Fruit fly (Drosophila melanogaster) whole organism, embryonic: ENCODE measurements around the gene Tsp68C.

Experiments used
- Adf1 ChIP-seq: fragments of 200-800 bp; sonication (Bioruptor generic); IDR thresholded peaks from 2 replicates; pipeline ENCODE4 v1.3.6; 2022; ENCODE audit warnings: missing biosample characterization, missing genetic modification characterization
- Aef1 ChIP-seq: fragments of 200-800 bp; sonication (Bioruptor generic); IDR thresholded peaks from 3 replicates; pipeline ENCODE4 v1.3.6; 2022; ENCODE audit warnings: missing biosample characterization, missing genetic modification characterization
- Asciz ChIP-seq: fragments of 200-800 bp; sonication (Bioruptor generic); optimal IDR thresholded peaks from 2 replicates; lab custom pipeline; 2017; ENCODE audit warnings: missing biosample characterization, mild to moderate bottlenecking, missing genetic modification characterization, missing genetic modification reagents
- Atf6 ChIP-seq: fragments of 200-800 bp; sonication (Bioruptor generic); IDR thresholded peaks from 2 replicates; pipeline ENCODE4 v1.3.6; 2022; ENCODE audit warnings: missing biosample characterization, missing genetic modification characterization
- Awh ChIP-seq: fragments of 200-800 bp; sonication (Bioruptor generic); IDR thresholded peaks from 2 replicates; pipeline ENCODE4, ENCODE4 v1.3.6; 2022; ENCODE audit warnings: missing biosample characterization, missing genetic modification characterization
- B-H2 ChIP-seq: fragments of 200-800 bp; sonication (Bioruptor generic); optimal IDR thresholded peaks from 2 replicates; lab custom pipeline; 2018; ENCODE audit warnings: missing biosample characterization, mild to moderate bottlenecking, missing genetic modification characterization
- CG10959 ChIP-seq: fragments of 200-800 bp; sonication (Bioruptor generic); IDR thresholded peaks from 2 replicates; pipeline ENCODE4 v1.3.6; 2022; ENCODE audit warnings: missing biosample characterization, missing genetic modification characterization
- CG11696 ChIP-seq: fragments of 200-800 bp; sonication (Bioruptor generic); IDR thresholded peaks from 2 replicates; pipeline ENCODE4 v1.3.6; 2022; ENCODE audit warnings: missing biosample characterization, missing genetic modification characterization
- CG12071 ChIP-seq: fragments of 200-800 bp; sonication (Bioruptor generic); optimal IDR thresholded peaks from 3 replicates; lab custom pipeline; 2018; ENCODE audit warnings: missing biosample characterization, mild to moderate bottlenecking, missing genetic modification characterization
- CG12769 ChIP-seq: fragments of 200-800 bp; sonication (Bioruptor generic); optimal IDR thresholded peaks from 2 replicates; lab custom pipeline; 2019; ENCODE audit warnings: missing biosample characterization, mild to moderate bottlenecking, missing genetic modification characterization, moderate library complexity
- CG13296 ChIP-seq: fragments of 200-800 bp; sonication (Bioruptor generic); optimal IDR thresholded peaks from 3 replicates; lab custom pipeline; 2018; ENCODE audit warnings: missing biosample characterization, mild to moderate bottlenecking, missing genetic modification characterization
- CG14014 ChIP-seq: fragments of 200-800 bp; sonication (Bioruptor generic); IDR thresholded peaks from 2 replicates; pipeline ENCODE4 v1.3.6; 2022; ENCODE audit warnings: missing biosample characterization, missing genetic modification characterization
- CG1602 ChIP-seq: fragments of 200-800 bp; sonication (Bioruptor generic); optimal IDR thresholded peaks from 3 replicates; lab custom pipeline; 2016; ENCODE audit warnings: missing biosample characterization, missing genetic modification characterization
- CG17361 ChIP-seq: fragments of 200-800 bp; sonication (Bioruptor generic); IDR thresholded peaks from 3 replicates; pipeline ENCODE4 v1.3.6; 2022; ENCODE audit warnings: missing biosample characterization, missing genetic modification characterization
- CG2199 ChIP-seq: fragments of 200-800 bp; sonication (Bioruptor generic); IDR thresholded peaks from 3 replicates; pipeline ENCODE4 v1.3.6; 2022; ENCODE audit warnings: missing biosample characterization, missing genetic modification characterization
- CG3281 ChIP-seq: fragments of 200-800 bp; sonication (Bioruptor generic); optimal IDR thresholded peaks from 3 replicates; lab custom pipeline; 2017; ENCODE audit warnings: missing biosample characterization, mild to moderate bottlenecking, missing genetic modification characterization
- CG42726 ChIP-seq: fragments of 200-800 bp; sonication (Bioruptor generic); IDR thresholded peaks from 2 replicates; pipeline ENCODE4 v1.3.6; 2022; ENCODE audit warnings: missing biosample characterization, missing genetic modification characterization; ENCODE audit not compliant: partially characterized antibody
- CG4617 ChIP-seq: fragments of 200-800 bp; sonication (Bioruptor generic); optimal IDR thresholded peaks from 3 replicates; lab custom pipeline; 2016; ENCODE audit warnings: missing biosample characterization, missing genetic modification characterization, borderline replicate concordance
- CG5180 ChIP-seq: fragments of 200-800 bp; sonication (Bioruptor generic); optimal IDR thresholded peaks from 3 replicates; lab custom pipeline; 2017; ENCODE audit warnings: missing biosample characterization, missing genetic modification characterization, mild to moderate bottlenecking, moderate library complexity, missing genetic modification reagents
- CG6654 ChIP-seq: fragments of 200-800 bp; sonication (Bioruptor generic); optimal IDR thresholded peaks from 2 replicates; lab custom pipeline; 2017; ENCODE audit warnings: missing biosample characterization, mild to moderate bottlenecking, missing genetic modification characterization
- CG6683 ChIP-seq: fragments of 200-800 bp; sonication (Bioruptor generic); optimal IDR thresholded peaks from 2 replicates; lab custom pipeline; 2017; ENCODE audit warnings: missing biosample characterization, mild to moderate bottlenecking, missing genetic modification characterization, missing genetic modification reagents
- CG6854 ChIP-seq: fragments of 200-800 bp; sonication (Bioruptor generic); optimal IDR thresholded peaks from 3 replicates; lab custom pipeline; 2017; ENCODE audit warnings: missing biosample characterization, mild to moderate bottlenecking, missing genetic modification characterization
- Elba2 ChIP-seq: fragments of 200-800 bp; sonication (Bioruptor generic); optimal IDR thresholded peaks from 3 replicates; lab custom pipeline; 2016; ENCODE audit warnings: missing biosample characterization, missing genetic modification characterization
- HLH3B ChIP-seq: fragments of 200-800 bp; sonication (Bioruptor generic); IDR thresholded peaks from 2 replicates; pipeline ENCODE4 v1.3.6; 2022; ENCODE audit warnings: missing biosample characterization, missing genetic modification characterization
- Jarid2 ChIP-seq: fragments of 200-800 bp; sonication (Bioruptor generic); optimal IDR thresholded peaks from 3 replicates; lab custom pipeline; 2017; ENCODE audit warnings: mild to moderate bottlenecking, missing biosample characterization, missing genetic modification reagents, missing genetic modification characterization
- Pdp1 ChIP-seq, 2 experiments: fragments of 200-800 bp; sonication (Bioruptor generic); optimal IDR thresholded peaks; 3 replicates each; lab custom pipeline; 2016; ENCODE audit warnings: missing biosample characterization in 2 of 2, missing genetic modification characterization in 2 of 2, mild to moderate bottlenecking in 1 of 2, moderate library complexity in 1 of 2
- Side ChIP-seq: fragments of 200-800 bp; sonication (Bioruptor generic); optimal IDR thresholded peaks from 2 replicates; lab custom pipeline; 2016; ENCODE audit warnings: missing biosample characterization, missing genetic modification characterization
- Sry-δ ChIP-seq: fragments of 200-800 bp; sonication (Bioruptor generic); optimal IDR thresholded peaks from 2 replicates; lab custom pipeline; 2016; ENCODE audit warnings: missing biosample characterization, missing genetic modification characterization
- Vsx1 ChIP-seq: fragments of 200-800 bp; sonication (Bioruptor generic); optimal IDR thresholded peaks from 2 replicates; lab custom pipeline; 2017; ENCODE audit warnings: missing biosample characterization, mild to moderate bottlenecking, missing genetic modification characterization, missing genetic modification reagents
- abd-A ChIP-seq: fragments of 200-800 bp; sonication (Bioruptor generic); optimal IDR thresholded peaks from 3 replicates; lab custom pipeline; 2019; ENCODE audit warnings: missing biosample characterization, mild to moderate bottlenecking, missing genetic modification characterization, moderate library complexity
- ap ChIP-seq: fragments of 200-800 bp; sonication (Bioruptor generic); IDR thresholded peaks from 2 replicates; pipeline ENCODE4 v1.3.6; 2022; ENCODE audit warnings: missing biosample characterization, missing genetic modification characterization
- bowl ChIP-seq: fragments of 200-800 bp; sonication (Bioruptor generic); IDR thresholded peaks from 2 replicates; pipeline ENCODE4 v1.3.6; 2022; ENCODE audit warnings: missing biosample characterization, missing genetic modification characterization
- chinmo ChIP-seq: fragments of 200-800 bp; sonication (Bioruptor generic); IDR thresholded peaks from 4 replicates; pipeline ENCODE4 v1.3.6; 2022; ENCODE audit warnings: missing biosample characterization, missing genetic modification characterization; ENCODE audit not compliant: partially characterized antibody
- corto ChIP-seq: fragments of 200-800 bp; sonication (Bioruptor generic); optimal IDR thresholded peaks from 2 replicates; lab custom pipeline; 2016; ENCODE audit warnings: missing biosample characterization, mild to moderate bottlenecking, missing genetic modification characterization, moderate library complexity
- dysf ChIP-seq: fragments of 200-800 bp; sonication (Bioruptor generic); IDR thresholded peaks from 3 replicates; pipeline ENCODE4 v1.3.6; 2022; ENCODE audit warnings: missing biosample characterization, missing genetic modification characterization
- esg ChIP-seq: fragments of 200-800 bp; sonication (Bioruptor generic); conservative IDR thresholded peaks from 2 replicates; pipeline ENCODE4 v1.3.6; 2022; ENCODE audit warnings: missing biosample characterization, missing genetic modification characterization
- fd96Cb ChIP-seq: fragments of 200-800 bp; sonication (Bioruptor generic); optimal IDR thresholded peaks from 2 replicates; lab custom pipeline; 2018; ENCODE audit warnings: missing biosample characterization, mild to moderate bottlenecking, missing genetic modification characterization, moderate library complexity
- fru ChIP-seq: fragments of >200 bp; optimal IDR thresholded peaks from 2 replicates; lab custom pipeline; 2017
- ftz-f1 ChIP-seq: fragments of 200-800 bp; sonication (Bioruptor generic); optimal IDR thresholded peaks from 2 replicates; lab custom pipeline; 2016; ENCODE audit warnings: missing biosample characterization, missing genetic modification characterization
- lab ChIP-seq: fragments of 200-800 bp; sonication (Bioruptor generic); optimal IDR thresholded peaks from 3 replicates; lab custom pipeline; 2017; ENCODE audit warnings: missing biosample characterization, missing genetic modification characterization, mild to moderate bottlenecking, moderate library complexity, missing genetic modification reagents
- lov ChIP-seq, 2 experiments: fragments of 200-800 bp in 1 of 2; fragments of >200 bp in 1 of 2; sonication (Bioruptor generic) in 1 of 2; IDR thresholded peaks in 1 of 2; optimal IDR thresholded peaks in 1 of 2; 2 replicates in 1 of 2; 3 replicates in 1 of 2; pipeline versions ENCODE4 v1.3.6 to Lab custom; 2017 to 2022; ENCODE audit warnings: missing biosample characterization in 1 of 2, missing genetic modification characterization in 1 of 2
- mam ChIP-seq: fragments of 200-800 bp; sonication (Bioruptor generic); optimal IDR thresholded peaks from 3 replicates; lab custom pipeline; 2016; ENCODE audit warnings: missing biosample characterization, missing genetic modification characterization
- pnt ChIP-seq: fragments of 200-800 bp; sonication (Bioruptor generic); optimal IDR thresholded peaks from 3 replicates; lab custom pipeline; 2016; ENCODE audit warnings: missing biosample characterization, missing genetic modification characterization
- row ChIP-seq: fragments of 200-800 bp; sonication (Bioruptor generic); IDR thresholded peaks from 3 replicates; pipeline ENCODE4 v1.3.6; 2022; ENCODE audit warnings: missing biosample characterization, missing genetic modification characterization
- shn ChIP-seq: fragments of 200-800 bp; sonication (Bioruptor generic); optimal IDR thresholded peaks from 3 replicates; lab custom pipeline; 2016; ENCODE audit warnings: missing biosample characterization, missing genetic modification characterization
- so ChIP-seq: fragments of 200-800 bp; sonication (Bioruptor generic); IDR thresholded peaks from 3 replicates; pipeline ENCODE4 v1.3.6; 2022; ENCODE audit warnings: missing biosample characterization, missing genetic modification characterization
- stwl ChIP-seq: fragments of 200-800 bp; sonication (Bioruptor generic); optimal IDR thresholded peaks from 3 replicates; lab custom pipeline; 2018; ENCODE audit warnings: missing biosample characterization, mild to moderate bottlenecking, missing genetic modification characterization, moderate library complexity
- vvl ChIP-seq: fragments of 200-800 bp; sonication (Bioruptor generic); IDR thresholded peaks from 2 replicates; pipeline ENCODE4 v1.3.6; 2022; ENCODE audit warnings: missing biosample characterization, missing genetic modification characterization

Gene Tsp68C

dm6 chr3L:13876967-13877366 is 33.5 kb downstream of the Tsp68C start (continued):
- TF ChIP-seq Vsx1 (GFP tag; lab: Kevin White, UChicago) (peak; percentile 71), fru (lab: Kevin White, UChicago) (no peak), pnt (GFP tag; lab: Kevin White, UChicago) (no peak)

- no peak for TF ChIP-seq CG6683
- TF ChIP-seq CG6854 (GFP tag; lab: Kevin White, UChicago) = no peak
- no peak for TF ChIP-seq abd-A (tag; lab: Kevin White, UChicago)
- TF ChIP-seq CG1602 = no peak
- 0 out of 4 replicates have a peak, but pooled peaks have one; percentile 24 for TF ChIP-seq chinmo
- TF ChIP-seq CG42726 (GFP tag; lab: Robert Waterston, UW) = no peak
- TF ChIP-seq ap (GFP tag; lab: Robert Waterston, UW) = peak; percentile 38
- TF ChIP-seq Awh (GFP tag; lab: Robert Waterston, UW) = 0 out of 2 replicates have a peak, but pooled peaks have one; percentile 11
- TF ChIP-seq CG2199 (GFP tag; lab: Robert Waterston, UW) = peak; percentile 80; the same call in 1 of the 3 replicates
- TF ChIP-seq CG10959 = no peak
- peak; percentile 17 for TF ChIP-seq CG12071 (GFP tag; lab: Kevin White, UChicago)
- TF ChIP-seq Asciz (GFP tag; lab: Kevin White, UChicago) = peak; percentile 19
- no peak for TF ChIP-seq CG4617 (GFP tag; lab: Kevin White, UChicago)
- no peak for TF ChIP-seq CG13296 (GFP tag; lab: Kevin White, UChicago)
- 0 out of 2 replicates have a peak, but pooled peaks have one; percentile 29 for TF ChIP-seq HLH3B
- no peak for TF ChIP-seq lab (GFP tag; lab: Kevin White, UChicago)
- no peak for TF ChIP-seq lov (optimal IDR thresholded peaks at IDR 0.05; lab: Kevin White, UChicago)
- TF ChIP-seq lov (GFP tag; IDR thresholded peaks at IDR 0.05; lab: Robert Waterston, UW) = no peak
- no peak for TF ChIP-seq Atf6 (GFP tag; lab: Robert Waterston, UW)
- TF ChIP-seq corto (GFP tag; lab: Kevin White, UChicago) = no peak
- no peak for TF ChIP-seq ftz-f1 (GFP tag; lab: Kevin White, UChicago)
- TF ChIP-seq CG3281 (GFP tag; lab: Kevin White, UChicago) = no peak
- no peak for TF ChIP-seq B-H2
- no peak for TF ChIP-seq Sry-δ (GFP tag; lab: Kevin White, UChicago)
- TF ChIP-seq Pdp1 (GFP tag; optimal IDR thresholded peaks at IDR 0.05; lab: Kevin White, UChicago) = peak in 1 of 2 experiments; percentile 4
- peak; percentile 28; the same call in 1 of the 2 replicates for TF ChIP-seq esg
- TF ChIP-seq fd96Cb = peak; percentile 20
- no peak for TF ChIP-seq shn (GFP tag; lab: Kevin White, UChicago)
- no peak for TF ChIP-seq CG5180 (GFP tag; lab: Kevin White, UChicago)
- no peak for TF ChIP-seq Elba2 (GFP tag; lab: Kevin White, UChicago)
- no peak for TF ChIP-seq stwl
- no peak for TF ChIP-seq CG17361
Measured at dm6 chr3L:13877904-13878303, 34.4 kb downstream of the Tsp68C start.

dm6 chr3L:13878729-13879128 is 35.3 kb downstream of the Tsp68C start, which contains the start of gene CG13737:
Gene CG13737, plus strand, starts transcription at chr3L:13878994.
- TF ChIP-seq CG11696 (GFP tag; lab: Robert Waterston, UW) (no peak), CG12769 (tag; lab: Kevin White, UChicago) (peak; percentile 30), so (no peak), Jarid2 (peak; percentile 38), CG6654 (GFP tag; lab: Kevin White, UChicago) (no peak), dysf (0 out of 3 replicates have a peak, but pooled peaks have one; percentile 11), bowl (GFP tag; lab: Robert Waterston, UW) (no peak), CG14014 (GFP tag; lab: Robert Waterston, UW) (peak; percentile 9; the same call in 1 of the 2 replicates), mam (no peak), vvl (GFP tag; lab: Robert Waterston, UW) (0 out of 2 replicates have a peak, but pooled peaks have one; percentile 15), row (GFP tag; lab: Robert Waterston, UW) (peak; percentile 49; the same call in 2 of the 3 replicates), chinmo (peak; percentile 82; the same call in 3 of the 4 replicates), Side (no peak), CG5180 (GFP tag; lab: Kevin White, UChicago) (peak; percentile 6), CG12071 (GFP tag; lab: Kevin White, UChicago) (peak; percentile 11), fru (lab: Kevin White, UChicago) (no peak), Aef1 (no peak), Adf1 (GFP tag; lab: Robert Waterston, UW) (peak; percentile 16; the same call in 1 of the 2 replicates)
